Worm (Caenorhabditis elegans) whole organism, mixed stage, embryonic: ENCODE measurements around the gene ZK507.1.

ENCODE experiments used
- ceh-43 ChIP-seq: fragments of 200-800 bp; sonication (Bioruptor generic); optimal IDR thresholded peaks from 2 replicates; lab custom pipeline; 2018; ENCODE audit warnings: mild to moderate bottlenecking, missing genetic modification characterization, moderate library complexity, missing compliant biosample characterization
- nhr-2 ChIP-seq: fragments of 150-350 bp; optimal IDR thresholded peaks from 2 replicates; lab custom pipeline; 2014; ENCODE audit warnings: missing biosample characterization, missing genetic modification characterization
- nhr-76 ChIP-seq: sonication (generic microtip); optimal IDR thresholded peaks from 2 replicates; lab custom pipeline; 2017; ENCODE audit warnings: missing biosample characterization, missing genetic modification characterization
- pha-4 ChIP-seq: fragments of 150-350 bp; optimal IDR thresholded peaks from 2 replicates; lab custom pipeline; 2018; ENCODE audit warnings: missing biosample characterization, missing genetic modification reagents, missing genetic modification characterization
- unc-62 ChIP-seq: fragments of 150-350 bp; optimal IDR thresholded peaks from 2 replicates; lab custom pipeline; 2014; ENCODE audit warnings: missing biosample characterization, missing genetic modification reagents, missing genetic modification characterization

DNA sequence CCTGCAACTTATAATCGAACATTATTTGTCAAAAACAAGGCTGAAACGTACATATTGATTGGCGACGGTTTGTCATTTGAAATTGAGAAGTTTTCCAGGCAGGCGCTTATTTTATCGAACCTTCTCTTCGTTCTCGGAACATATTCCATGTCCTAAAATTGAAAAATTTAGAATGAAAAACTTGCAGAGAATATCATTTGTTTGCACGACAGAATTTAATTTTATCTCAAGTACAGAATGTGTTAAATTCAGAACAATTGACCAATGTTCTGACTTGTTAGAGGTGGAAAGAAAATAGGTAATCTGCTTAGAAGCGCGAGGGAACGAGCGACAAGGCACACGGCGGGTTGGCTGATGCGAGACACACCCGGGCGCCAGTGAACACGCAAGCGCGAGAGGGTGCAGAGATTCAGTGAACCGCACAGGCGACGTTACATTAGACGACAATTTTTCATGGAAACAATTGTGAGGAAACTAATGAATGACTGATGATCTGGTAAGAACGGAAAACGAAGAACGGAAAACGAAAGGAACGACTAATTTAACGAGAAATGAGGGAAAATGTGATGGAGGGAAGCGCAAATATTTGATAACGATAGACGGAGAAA, 48.6 kb downstream of the ZK507.1 start:
- TF ChIP-seq nhr-76 (tag; lab: Kevin White, UChicago) = no peak
- TF ChIP-seq ceh-43 (GFP tag; lab: Kevin White, UChicago) = no peak
- TF ChIP-seq unc-62 = no peak
- TF ChIP-seq pha-4 (tag; lab: Kevin White, UChicago) = no peak
- TF ChIP-seq nhr-2 (tag; lab: Kevin White, UChicago) = no peak
